Fruit fly (Drosophila melanogaster) whole organism: ENCODE results near the gene Trxr1.

Experiments
- CG8478 ChIP-seq: fragments of >200 bp; optimal IDR thresholded peaks from 2 replicates; lab custom pipeline; 2018; ENCODE audit warnings: inconsistent platforms
- Dll ChIP-seq: fragments of >200 bp; optimal IDR thresholded peaks from 2 replicates; lab custom pipeline; 2017
- EcR ChIP-seq, 2 experiments: fragments of >200 bp; optimal IDR thresholded peaks; 2 replicates each; lab custom pipeline; 2017; ENCODE audit warnings: missing biosample characterization in 2 of 2, missing genetic modification characterization in 2 of 2, missing genetic modification reagents in 2 of 2
- pan ChIP-seq: fragments of >200 bp; optimal IDR thresholded peaks from 2 replicates; lab custom pipeline; 2017
- psq ChIP-seq: fragments of >200 bp; optimal IDR thresholded peaks from 2 replicates; lab custom pipeline; 2017
- usp ChIP-seq: fragments of >200 bp; optimal IDR thresholded peaks from 2 replicates; lab custom pipeline; 2017; ENCODE audit warnings: missing biosample characterization, missing genetic modification characterization, mixed read lengths

The Trxr1 gene

dm6 chrX:8231241-8232028, 10.9 kb upstream of the Trxr1 start:
- no peak for TF ChIP-seq Dll (lab: Kevin White, UChicago)
- no peak for TF ChIP-seq psq (lab: Kevin White, UChicago)
- TF ChIP-seq usp (GFP tag; lab: Kevin White, UChicago), result no peak
- TF ChIP-seq CG8478 (lab: Kevin White, UChicago), result no peak
- no peak for TF ChIP-seq EcR (GFP tag; optimal IDR thresholded peaks at IDR 0.05; lab: Kevin White, UChicago)
- no peak for TF ChIP-seq pan (lab: Kevin White, UChicago)

- no peak for TF ChIP-seq psq (lab: Kevin White, UChicago)
- TF ChIP-seq pan (lab: Kevin White, UChicago), result no peak
- TF ChIP-seq EcR (GFP tag; optimal IDR thresholded peaks at IDR 0.05; lab: Kevin White, UChicago), result no peak
- no peak for TF ChIP-seq CG8478 (lab: Kevin White, UChicago)
- TF ChIP-seq Dll (lab: Kevin White, UChicago), result no peak
- no peak for TF ChIP-seq usp (GFP tag; lab: Kevin White, UChicago)
Observed at dm6 chrX:8233167-8233566, 9.2 kb upstream of the Trxr1 start.

dm6 chrX:8233915-8234565, 8.3 kb upstream of the Trxr1 start:
- TF ChIP-seq EcR (GFP tag; optimal IDR thresholded peaks at IDR 0.05; lab: Kevin White, UChicago) (no peak), Dll (lab: Kevin White, UChicago) (no peak), psq (lab: Kevin White, UChicago) (no peak), CG8478 (lab: Kevin White, UChicago) (no peak), usp (GFP tag; lab: Kevin White, UChicago) (no peak), pan (lab: Kevin White, UChicago) (no peak)

dm6 chrX:8240431-8240830, 1.9 kb upstream of the Trxr1 start, which contains the start of gene CG2147:
Gene CG2147 (plus strand): TSS chrX:8240684.
- TF ChIP-seq EcR (GFP tag; optimal IDR thresholded peaks at IDR 0.05; lab: Kevin White, UChicago) (no peak), usp (GFP tag; lab: Kevin White, UChicago) (no peak), psq (lab: Kevin White, UChicago) (no peak), pan (lab: Kevin White, UChicago) (no peak), Dll (lab: Kevin White, UChicago) (no peak), CG8478 (lab: Kevin White, UChicago) (no peak)

- TF ChIP-seq Dll (lab: Kevin White, UChicago), result no peak
- no peak for TF ChIP-seq CG8478 (lab: Kevin White, UChicago)
- TF ChIP-seq usp (GFP tag; lab: Kevin White, UChicago), result no peak
- no peak for TF ChIP-seq psq (lab: Kevin White, UChicago)
- TF ChIP-seq pan (lab: Kevin White, UChicago), result no peak
- no peak for TF ChIP-seq EcR (GFP tag; optimal IDR thresholded peaks at IDR 0.05; lab: Kevin White, UChicago)
Observed at dm6 chrX:8243251-8243650, 923 bp downstream of the Trxr1 start.

dm6 chrX:8243966-8244895, 1.9 kb downstream of the Trxr1 start, which contains the start of gene sni:
Gene sni (minus strand): TSS chrX:8244016.
- no peak for TF ChIP-seq pan (lab: Kevin White, UChicago)
- TF ChIP-seq psq (lab: Kevin White, UChicago), result no peak
- no peak for TF ChIP-seq CG8478 (lab: Kevin White, UChicago)
- no peak for TF ChIP-seq usp (GFP tag; lab: Kevin White, UChicago)

dm6 chrX:8251268-8251996, 9.1 kb downstream of the Trxr1 start, which contains the start of gene ND-75:
Gene ND-75 (minus strand): TSS chrX:8251687.
- TF ChIP-seq Dll (lab: Kevin White, UChicago), result no peak

dm6 chrX:8252284-8252886, 10.1 kb downstream of the Trxr1 start, which contains the start of gene CG1632:
Gene CG1632 (plus strand): TSS chrX:8252670.
- TF ChIP-seq EcR (GFP tag; optimal IDR thresholded peaks at IDR 0.05; lab: Kevin White, UChicago) (no peak), usp (GFP tag; lab: Kevin White, UChicago) (no peak), pan (lab: Kevin White, UChicago) (no peak), CG8478 (lab: Kevin White, UChicago) (no peak), Dll (lab: Kevin White, UChicago) (no peak), psq (lab: Kevin White, UChicago) (no peak)

- TF ChIP-seq EcR (GFP tag; optimal IDR thresholded peaks at IDR 0.05; lab: Kevin White, UChicago) (no peak), usp (GFP tag; lab: Kevin White, UChicago) (no peak), pan (lab: Kevin White, UChicago) (no peak), CG8478 (lab: Kevin White, UChicago) (no peak), Dll (lab: Kevin White, UChicago) (no peak), psq (lab: Kevin White, UChicago) (no peak)
Observed at dm6 chrX:8254739-8255326, 12.5 kb downstream of the Trxr1 start.
